Fruit fly (Drosophila melanogaster) whole organism, wandering third instar larva: ENCODE measurements around the gene IntS6.
A peak's percentile ranks its signal among the peaks of the same experiment; 100 is the strongest.

Source experiments
- Abd-B ChIP-seq: fragments of >200 bp; optimal IDR thresholded peaks from 2 replicates; lab custom pipeline; 2017; ENCODE audit warnings: missing biosample characterization, missing genetic modification characterization
- CG32264 ChIP-seq: fragments of 200-800 bp; sonication (Bioruptor generic); optimal IDR thresholded peaks from 2 replicates; lab custom pipeline; 2016; ENCODE audit warnings: missing biosample characterization, missing genetic modification characterization
- CG9705 ChIP-seq: fragments of 200-800 bp; sonication (Bioruptor generic); optimal IDR thresholded peaks from 2 replicates; lab custom pipeline; 2018; ENCODE audit warnings: missing biosample characterization, mild to moderate bottlenecking, missing genetic modification characterization
- CrebA ChIP-seq: fragments of 200-800 bp; sonication (Bioruptor generic); optimal IDR thresholded peaks from 2 replicates; lab custom pipeline; 2016; ENCODE audit warnings: missing biosample characterization, mild to moderate bottlenecking, missing genetic modification characterization, borderline replicate concordance
- Dfd ChIP-seq: fragments of >200 bp; optimal IDR thresholded peaks from 2 replicates; lab custom pipeline; 2017; ENCODE audit warnings: missing biosample characterization, missing genetic modification characterization
- Dif ChIP-seq: fragments of 200-275, 200-300 bp; sonication (Bioruptor generic); optimal IDR thresholded peaks from 2 replicates; lab custom pipeline; 2018; ENCODE audit warnings: missing biosample characterization, missing genetic modification characterization; ENCODE audit not compliant: partially characterized antibody
- GATAd ChIP-seq: sonication (Bioruptor generic); optimal IDR thresholded peaks from 2 replicates; lab custom pipeline; 2016; ENCODE audit warnings: missing biosample characterization, missing genetic modification characterization
- HLH106 ChIP-seq: fragments of 200-800 bp; optimal IDR thresholded peaks from 3 replicates; lab custom pipeline; 2019; ENCODE audit warnings: missing biosample characterization, mild to moderate bottlenecking, missing genetic modification characterization, moderate library complexity
- Hnf4 ChIP-seq: fragments of 200-800 bp; sonication (Bioruptor generic); optimal IDR thresholded peaks from 2 replicates; lab custom pipeline; 2016; ENCODE audit warnings: missing biosample characterization, mild to moderate bottlenecking, missing genetic modification characterization
- Hr78 ChIP-seq: fragments of >200 bp; optimal IDR thresholded peaks from 2 replicates; lab custom pipeline; 2017; ENCODE audit warnings: missing biosample characterization, missing genetic modification characterization
- Hr83 ChIP-seq: fragments of 200-300 bp; sonication (Bioruptor generic); optimal IDR thresholded peaks from 2 replicates; lab custom pipeline; 2016; ENCODE audit warnings: missing biosample characterization, mild to moderate bottlenecking, missing genetic modification characterization, moderate library complexity; ENCODE audit not compliant: poor library complexity, severe bottlenecking
- Jra ChIP-seq: sonication (Bioruptor generic); optimal IDR thresholded peaks from 2 replicates; lab custom pipeline; 2016; ENCODE audit warnings: missing biosample characterization, missing genetic modification characterization
- Mio ChIP-seq: sonication (Bioruptor generic); optimal IDR thresholded peaks from 2 replicates; lab custom pipeline; 2016; ENCODE audit warnings: missing biosample characterization, missing genetic modification characterization
- Myc ChIP-seq: fragments of >200 bp; optimal IDR thresholded peaks from 2 replicates; lab custom pipeline; 2017
- OdsH ChIP-seq: fragments of 200-800 bp; sonication (Bioruptor generic); optimal IDR thresholded peaks from 2 replicates; lab custom pipeline; 2016; ENCODE audit warnings: missing biosample characterization, mild to moderate bottlenecking, missing genetic modification characterization
- Rel ChIP-seq, 2 experiments: fragments of 200-800 bp; sonication (Bioruptor generic) in 1 of 2; optimal IDR thresholded peaks; 2 replicates in 1 of 2; 3 replicates in 1 of 2; lab custom pipeline; 2016 to 2019; ENCODE audit warnings: mild to moderate bottlenecking in 2 of 2, missing biosample characterization in 2 of 2, missing genetic modification characterization in 2 of 2, moderate library complexity in 1 of 2
- Vsx2 ChIP-seq: fragments of 200-300, 225-300 bp; sonication (Bioruptor generic); optimal IDR thresholded peaks from 2 replicates; lab custom pipeline; 2018; ENCODE audit warnings: missing biosample characterization, missing genetic modification characterization; ENCODE audit not compliant: partially characterized antibody
- br ChIP-seq: fragments of 200-800 bp; sonication (Bioruptor generic); optimal IDR thresholded peaks from 2 replicates; lab custom pipeline; 2016; ENCODE audit warnings: missing biosample characterization, missing genetic modification characterization
- brk ChIP-seq: fragments of 200-800 bp; sonication (Bioruptor generic); optimal IDR thresholded peaks from 2 replicates; lab custom pipeline; 2016; ENCODE audit warnings: missing biosample characterization, mild to moderate bottlenecking, missing genetic modification characterization
- dl ChIP-seq, 2 experiments: fragments of 175-275, 200-275 bp in 1 of 2; fragments of 200-275 bp in 1 of 2; sonication (Bioruptor generic); optimal IDR thresholded peaks; lab custom pipeline; 2018; ENCODE audit warnings: mild to moderate bottlenecking in 2 of 2, missing biosample characterization in 2 of 2, missing genetic modification characterization in 2 of 2, moderate library complexity in 2 of 2; ENCODE audit not compliant: partially characterized antibody in 2 of 2, insufficient read depth in 1 of 2
- dmrt93B ChIP-seq: fragments of 200-800 bp; sonication (Bioruptor generic); optimal IDR thresholded peaks from 2 replicates; lab custom pipeline; 2018; ENCODE audit warnings: missing biosample characterization, mild to moderate bottlenecking, missing genetic modification characterization
- dsf ChIP-seq: sonication (Bioruptor generic); optimal IDR thresholded peaks from 2 replicates; lab custom pipeline; 2016; ENCODE audit warnings: missing biosample characterization, missing genetic modification characterization, borderline replicate concordance
- ey ChIP-seq: fragments of 200-800 bp; sonication (Bioruptor generic); optimal IDR thresholded peaks from 2 replicates; lab custom pipeline; 2016; ENCODE audit warnings: missing biosample characterization, missing genetic modification characterization
- foxo ChIP-seq, 2 experiments: fragments of 200-800 bp; sonication (Bioruptor generic); optimal IDR thresholded peaks; 2 replicates in 1 of 2; 3 replicates in 1 of 2; lab custom pipeline; 2016 to 2017; ENCODE audit warnings: missing biosample characterization in 2 of 2, missing genetic modification characterization in 2 of 2
- fru ChIP-seq: fragments of 200-800 bp; sonication (Bioruptor generic); optimal IDR thresholded peaks from 3 replicates; lab custom pipeline; 2016; ENCODE audit warnings: missing biosample characterization, mild to moderate bottlenecking, missing genetic modification characterization
- h ChIP-seq: fragments of 200-800 bp; sonication (Bioruptor generic); optimal IDR thresholded peaks from 3 replicates; lab custom pipeline; 2016; ENCODE audit warnings: missing biosample characterization, mild to moderate bottlenecking, missing genetic modification characterization
- jim ChIP-seq: fragments of 175-275, 200-325 bp; sonication (Bioruptor generic); optimal IDR thresholded peaks from 2 replicates; lab custom pipeline; 2016; ENCODE audit warnings: missing biosample characterization, mild to moderate bottlenecking, missing genetic modification characterization
- lola ChIP-seq: fragments of >200 bp; optimal IDR thresholded peaks from 2 replicates; lab custom pipeline; 2017; ENCODE audit warnings: missing biosample characterization, missing genetic modification characterization
- psq ChIP-seq: fragments of 200-800 bp; sonication (Bioruptor generic); optimal IDR thresholded peaks from 3 replicates; lab custom pipeline; 2017; ENCODE audit warnings: missing biosample characterization, mild to moderate bottlenecking, missing genetic modification characterization, moderate library complexity
- rgr ChIP-seq: fragments of 200-800 bp; sonication (Bioruptor generic); optimal IDR thresholded peaks from 3 replicates; lab custom pipeline; 2016; ENCODE audit warnings: missing biosample characterization, mild to moderate bottlenecking, missing genetic modification characterization
- sage ChIP-seq: fragments of 200-800 bp; sonication (Bioruptor generic); optimal IDR thresholded peaks from 2 replicates; lab custom pipeline; 2016; ENCODE audit warnings: missing biosample characterization, mild to moderate bottlenecking, missing genetic modification characterization
- sv ChIP-seq: fragments of 200-800 bp; sonication (Bioruptor generic); optimal IDR thresholded peaks from 3 replicates; lab custom pipeline; 2016; ENCODE audit warnings: missing biosample characterization, missing genetic modification characterization
- tai ChIP-seq: sonication (Bioruptor generic); optimal IDR thresholded peaks from 2 replicates; lab custom pipeline; 2016; ENCODE audit warnings: missing biosample characterization, missing genetic modification characterization
- usp ChIP-seq: fragments of >200 bp; optimal IDR thresholded peaks from 2 replicates; lab custom pipeline; 2017; ENCODE audit warnings: missing biosample characterization, missing genetic modification characterization
- woc ChIP-seq: sonication (Bioruptor generic); optimal IDR thresholded peaks from 2 replicates; lab custom pipeline; 2016; ENCODE audit warnings: missing biosample characterization, mild to moderate bottlenecking, missing genetic modification characterization

IntS6 gene

DNA sequence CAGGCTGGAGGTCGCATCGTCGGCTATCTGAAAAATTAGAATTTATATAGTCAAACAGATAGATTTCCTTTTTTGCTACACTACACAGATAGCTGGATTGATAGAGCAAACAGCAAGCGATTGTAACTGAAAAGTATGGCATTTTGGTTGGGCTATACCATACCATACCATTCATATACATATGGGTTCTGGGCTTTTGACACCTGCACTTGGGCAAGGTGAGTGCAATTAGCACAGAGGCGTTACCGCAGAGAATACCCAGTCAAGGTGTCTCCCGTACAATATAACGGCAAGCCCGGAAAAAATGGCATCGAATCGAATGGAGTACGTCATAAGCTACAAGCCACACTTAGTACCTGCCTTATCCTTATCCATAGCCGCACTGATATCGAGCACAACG, 32.3 kb downstream of the IntS6 start:
- TF ChIP-seq sage, result no peak
- no peak for TF ChIP-seq HLH106 (tag; lab: Kevin White, UChicago)
- no peak for TF ChIP-seq lola
- TF ChIP-seq rgr, result no peak
- TF ChIP-seq Jra (GFP tag; lab: Kevin White, UChicago), result no peak
- no peak for TF ChIP-seq Rel (GFP tag; optimal IDR thresholded peaks at IDR 0.05; lab: Kevin White, UChicago)
- TF ChIP-seq Rel (tag; optimal IDR thresholded peaks at IDR 0.05; lab: Kevin White, UChicago), result no peak
- TF ChIP-seq dsf (GFP tag; lab: Kevin White, UChicago), result no peak
- no peak for TF ChIP-seq Abd-B
- no peak for TF ChIP-seq dmrt93B
- no peak for TF ChIP-seq tai (GFP tag; lab: Kevin White, UChicago)
- no peak for TF ChIP-seq CG9705 (GFP tag; lab: Kevin White, UChicago)
- no peak for TF ChIP-seq Myc (lab: Kevin White, UChicago)
- TF ChIP-seq Mio (GFP tag; lab: Kevin White, UChicago), result no peak
- TF ChIP-seq Dfd, result no peak
- no peak for TF ChIP-seq psq
- no peak for TF ChIP-seq Hr78 (GFP tag; lab: Kevin White, UChicago)
- TF ChIP-seq woc (GFP tag; lab: Kevin White, UChicago), result no peak

dm6 chrX:5712966-5713365, 34.1 kb downstream of the IntS6 start:
- TF ChIP-seq Hr78 (GFP tag; lab: Kevin White, UChicago) (no peak), sv (GFP tag; lab: Kevin White, UChicago) (no peak), usp (GFP tag; lab: Kevin White, UChicago) (no peak), fru (no peak), Jra (GFP tag; lab: Kevin White, UChicago) (no peak), woc (GFP tag; lab: Kevin White, UChicago) (no peak), Vsx2 (GFP tag; lab: Kevin White, UChicago) (no peak), Rel (GFP tag; optimal IDR thresholded peaks at IDR 0.05; lab: Kevin White, UChicago) (no peak), Rel (tag; optimal IDR thresholded peaks at IDR 0.05; lab: Kevin White, UChicago) (no peak), OdsH (GFP tag; lab: Kevin White, UChicago) (no peak), h (GFP tag; lab: Kevin White, UChicago) (no peak), Hr83 (no peak), HLH106 (tag; lab: Kevin White, UChicago) (no peak), psq (no peak), dmrt93B (no peak), Mio (GFP tag; lab: Kevin White, UChicago) (no peak), tai (GFP tag; lab: Kevin White, UChicago) (no peak), Abd-B (no peak), CG32264 (no peak), dl (GFP tag; optimal IDR thresholded peaks at IDR 0.05; lab: Kevin White, UChicago; ENCODE audit: insufficient read depth in 1 of 2, partially characterized antibody in 2 of 2) (no peak)

- TF ChIP-seq ey (GFP tag; lab: Kevin White, UChicago), result peak; percentile 8
- TF ChIP-seq dmrt93B, result no peak
- TF ChIP-seq h (GFP tag; lab: Kevin White, UChicago), result peak; percentile 53
- no peak for TF ChIP-seq Dif (GFP tag; lab: Kevin White, UChicago)
- peak; percentile 4 for TF ChIP-seq HLH106 (tag; lab: Kevin White, UChicago)
- TF ChIP-seq fru, result no peak
- peak in 1 of 2 experiments; percentile 40 for TF ChIP-seq foxo (GFP tag; optimal IDR thresholded peaks at IDR 0.05; lab: Kevin White, UChicago)
- peak; percentile 67 for TF ChIP-seq sv (GFP tag; lab: Kevin White, UChicago)
Measured at dm6 chrX:5705899-5706312, 41.1 kb downstream of the IntS6 start.

dm6 chrX:5705097-5705496, 42.0 kb downstream of the IntS6 start:
- TF ChIP-seq woc (GFP tag; lab: Kevin White, UChicago) (no peak), ey (GFP tag; lab: Kevin White, UChicago) (no peak), CrebA (GFP tag; lab: Kevin White, UChicago) (no peak), GATAd (GFP tag; lab: Kevin White, UChicago) (no peak), OdsH (GFP tag; lab: Kevin White, UChicago) (no peak), HLH106 (tag; lab: Kevin White, UChicago) (no peak), Rel (GFP tag; optimal IDR thresholded peaks at IDR 0.05; lab: Kevin White, UChicago) (no peak), Rel (tag; optimal IDR thresholded peaks at IDR 0.05; lab: Kevin White, UChicago) (no peak), Myc (lab: Kevin White, UChicago) (no peak), br (GFP tag; lab: Kevin White, UChicago) (no peak), jim (GFP tag; lab: Kevin White, UChicago) (no peak), Dfd (no peak), Vsx2 (GFP tag; lab: Kevin White, UChicago) (no peak), brk (GFP tag; lab: Kevin White, UChicago) (no peak), rgr (no peak), Hnf4 (GFP tag; lab: Kevin White, UChicago) (no peak), Abd-B (no peak), CG9705 (GFP tag; lab: Kevin White, UChicago) (no peak), Jra (GFP tag; lab: Kevin White, UChicago) (no peak), dsf (GFP tag; lab: Kevin White, UChicago) (no peak)
- TF ChIP-seq, all 38 proteins: peak for 0
